Worm (Caenorhabditis elegans) whole organism, midembryonic: Measurements from ENCODE around the gene sqv-7.

Source experiments
- cog-1 ChIP-seq: sonication (generic microtip); optimal IDR thresholded peaks from 2 replicates; lab custom pipeline; 2016; ENCODE audit warnings: missing genetic modification characterization, missing compliant biosample characterization
- flt-1 ChIP-seq: fragments of 200-800 bp; sonication (Bioruptor generic); IDR thresholded peaks from 2 replicates; pipeline ENCODE4 v1.3.6; 2022; ENCODE audit warnings: missing genetic modification characterization, missing compliant biosample characterization
- med-1 ChIP-seq: sonication (generic microtip); optimal IDR thresholded peaks from 2 replicates; lab custom pipeline; 2017; ENCODE audit warnings: missing genetic modification characterization, mild to moderate bottlenecking, missing compliant biosample characterization, antibody characterized with exemption, missing genetic modification reagents; ENCODE audit not compliant: insufficient read depth
- ref-1 ChIP-seq: fragments of 200-800 bp; sonication (Bioruptor generic); conservative IDR thresholded peaks from 2 replicates; pipeline ENCODE4 v1.3.6; 2022; ENCODE audit warnings: missing genetic modification reagents, missing genetic modification characterization, missing compliant biosample characterization
- tab-1 ChIP-seq: fragments of 200-800 bp; sonication (Bioruptor generic); IDR thresholded peaks from 2 replicates; pipeline ENCODE4 v1.3.6; 2022; ENCODE audit warnings: missing genetic modification characterization, missing compliant biosample characterization
- ztf-29 ChIP-seq: fragments of 200-800 bp; sonication (Bioruptor generic); IDR thresholded peaks from 2 replicates; pipeline ENCODE4 v1.3.6; 2022; ENCODE audit warnings: missing genetic modification reagents, missing genetic modification characterization, missing compliant biosample characterization

ce11 chrII:6972185-6972737 is 40.2 kb downstream of the sqv-7 start, which contains the start of gene art-1:
- TF ChIP-seq tab-1 (GFP tag; lab: Robert Waterston, UW), result no peak
- TF ChIP-seq ref-1 (GFP tag; lab: Robert Waterston, UW), result no peak
- no peak for TF ChIP-seq flt-1 (GFP tag; lab: Robert Waterston, UW)
- no peak for TF ChIP-seq med-1 (GFP tag; lab: Kevin White, UChicago)
- TF ChIP-seq ztf-29, result no peak
- no peak for TF ChIP-seq cog-1 (tag; lab: Kevin White, UChicago)
